Worm (Caenorhabditis elegans) whole organism, young adult: Measurements from ENCODE around the gene F44E5.5.

Experiments used
- B0035.1 ChIP-seq: sonication (generic microtip); optimal IDR thresholded peaks from 2 replicates; lab custom pipeline; 2016; ENCODE audit warnings: missing genetic modification characterization, mild to moderate bottlenecking, missing compliant biosample characterization, missing genotype, missing genetic modification reagents
- B0261.1 ChIP-seq: sonication (generic microtip); optimal IDR thresholded peaks from 2 replicates; lab custom pipeline; 2016; ENCODE audit warnings: mild to moderate bottlenecking, missing genetic modification characterization, moderate library complexity, missing compliant biosample characterization
- F22D6.2 ChIP-seq: sonication (generic microtip); optimal IDR thresholded peaks from 2 replicates; lab custom pipeline; 2016; ENCODE audit warnings: mild to moderate bottlenecking, missing genetic modification characterization, missing compliant biosample characterization
- F49E8.2 ChIP-seq: sonication (generic microtip); optimal IDR thresholded peaks from 3 replicates; lab custom pipeline; 2017; ENCODE audit warnings: missing genetic modification characterization, mild to moderate bottlenecking, missing compliant biosample characterization, antibody characterized with exemption, moderate library complexity; ENCODE audit not compliant: insufficient read depth
- F55B11.4 ChIP-seq: sonication (generic microtip); optimal IDR thresholded peaks from 2 replicates; lab custom pipeline; 2016; ENCODE audit warnings: missing compliant biosample characterization, missing genetic modification characterization, borderline replicate concordance; ENCODE audit not compliant: insufficient read depth
- K11D2.4 ChIP-seq: fragments of 200-800 bp; sonication (Bioruptor generic); IDR thresholded peaks from 2 replicates; pipeline ENCODE4 v1.3.6; 2022; ENCODE audit warnings: missing genetic modification reagents, missing genetic modification characterization, missing compliant biosample characterization
- K12H6.12 ChIP-seq: fragments of 200-800 bp; sonication (Bioruptor generic); optimal IDR thresholded peaks from 2 replicates; lab custom pipeline; 2018; ENCODE audit warnings: mild to moderate bottlenecking, missing genetic modification characterization, missing compliant biosample characterization
- T26A5.8 ChIP-seq: sonication (generic microtip); optimal IDR thresholded peaks from 2 replicates; lab custom pipeline; 2016; ENCODE audit warnings: missing genetic modification characterization, missing compliant biosample characterization
- Y53F4B.3 ChIP-seq: fragments of 200-800 bp; sonication (Bioruptor generic); IDR thresholded peaks from 2 replicates; pipeline ENCODE4 v1.3.6; 2022; ENCODE audit warnings: missing genetic modification reagents, missing genetic modification characterization, missing compliant biosample characterization
- Y67H2A.10 ChIP-seq: fragments of 200-800 bp; sonication (Bioruptor generic); conservative IDR thresholded peaks from 2 replicates; pipeline ENCODE4 v1.3.6; 2022; ENCODE audit warnings: missing genetic modification reagents, missing genetic modification characterization, missing compliant biosample characterization
- Y79H2A.3 ChIP-seq: fragments of 200-800 bp; sonication (Bioruptor generic); conservative IDR thresholded peaks from 2 replicates; pipeline ENCODE4 v1.3.6; 2022; ENCODE audit warnings: missing genetic modification reagents, missing genetic modification characterization, missing compliant biosample characterization
- akir-1 ChIP-seq: fragments of 200-800 bp; sonication (Bioruptor generic); optimal IDR thresholded peaks from 2 replicates; lab custom pipeline; 2018; ENCODE audit warnings: mild to moderate bottlenecking, missing genetic modification characterization, moderate library complexity, missing compliant biosample characterization
- aptf-2 ChIP-seq: fragments of 200-800 bp; sonication (Bioruptor generic); conservative IDR thresholded peaks from 2 replicates; pipeline ENCODE4 v1.3.6; 2022; ENCODE audit warnings: missing genetic modification reagents, missing genetic modification characterization, missing compliant biosample characterization
- atf-7 ChIP-seq: sonication (generic microtip); optimal IDR thresholded peaks from 2 replicates; lab custom pipeline; 2017; ENCODE audit warnings: mild to moderate bottlenecking, missing genetic modification characterization, missing compliant biosample characterization
- attf-5 ChIP-seq: fragments of 200-800 bp; sonication (Bioruptor generic); optimal IDR thresholded peaks from 2 replicates; lab custom pipeline; 2018; ENCODE audit warnings: mild to moderate bottlenecking, missing genetic modification characterization, missing compliant biosample characterization
- cebp-2 ChIP-seq: fragments of 200-800 bp; sonication (Bioruptor generic); IDR thresholded peaks from 2 replicates; pipeline ENCODE4 v1.3.6; 2022; ENCODE audit warnings: missing genetic modification characterization, missing compliant biosample characterization
- ceh-100 ChIP-seq: fragments of 200-800 bp; sonication (Bioruptor generic); IDR thresholded peaks from 2 replicates; pipeline ENCODE4 v1.3.6; 2022; ENCODE audit warnings: missing genetic modification reagents, missing genetic modification characterization, missing compliant biosample characterization
- chd-7 ChIP-seq: sonication (generic microtip); optimal IDR thresholded peaks from 2 replicates; lab custom pipeline; 2016; ENCODE audit warnings: mild to moderate bottlenecking, missing genetic modification characterization, moderate library complexity, missing compliant biosample characterization
- dox-1 ChIP-seq: fragments of 200-800 bp; sonication (Bioruptor generic); IDR thresholded peaks from 2 replicates; pipeline ENCODE4 v1.3.6; 2022; ENCODE audit warnings: missing genetic modification reagents, missing genetic modification characterization, missing compliant biosample characterization
- ets-4 ChIP-seq: fragments of 200-800 bp; sonication (Bioruptor generic); optimal IDR thresholded peaks from 2 replicates; lab custom pipeline; 2018; ENCODE audit warnings: mild to moderate bottlenecking, missing genetic modification characterization, missing compliant biosample characterization
- fkh-3 ChIP-seq: sonication (generic microtip); optimal IDR thresholded peaks from 2 replicates; lab custom pipeline; 2016; ENCODE audit warnings: mild to moderate bottlenecking, missing genetic modification characterization, missing compliant biosample characterization
- him-1 ChIP-seq: sonication (generic microtip); optimal IDR thresholded peaks from 2 replicates; lab custom pipeline; 2016; ENCODE audit warnings: missing genotype, missing genetic modification reagents, missing genetic modification characterization, missing compliant biosample characterization
- hlh-12 ChIP-seq: sonication (generic microtip); optimal IDR thresholded peaks from 2 replicates; lab custom pipeline; 2016; ENCODE audit warnings: missing genetic modification characterization, missing compliant biosample characterization
- hlh-26 ChIP-seq: fragments of 200-800 bp; sonication (Bioruptor generic); conservative IDR thresholded peaks from 2 replicates; pipeline ENCODE4 v1.3.6; 2022; ENCODE audit warnings: missing genetic modification reagents, missing genetic modification characterization, missing compliant biosample characterization
- hmg-20 ChIP-seq: fragments of 200-800 bp; sonication (Bioruptor generic); IDR thresholded peaks from 2 replicates; pipeline ENCODE4 v1.3.6; 2022; ENCODE audit warnings: missing genetic modification reagents, missing genetic modification characterization, missing compliant biosample characterization
- hrde-1 ChIP-seq: sonication (generic microtip); optimal IDR thresholded peaks from 2 replicates; lab custom pipeline; 2016; ENCODE audit warnings: missing genetic modification characterization, mild to moderate bottlenecking, missing compliant biosample characterization, moderate library complexity, missing genotype, missing genetic modification reagents, borderline replicate concordance
- hsf-1 ChIP-seq: fragments of 200-800 bp; sonication (Bioruptor generic); IDR thresholded peaks from 2 replicates; pipeline ENCODE4 v1.3.6; 2022; ENCODE audit warnings: missing genetic modification reagents, missing genetic modification characterization, missing compliant biosample characterization
- let-526 ChIP-seq: fragments of 200-800 bp; sonication (Bioruptor generic); IDR thresholded peaks from 2 replicates; pipeline ENCODE4 v1.3.6; 2022; ENCODE audit warnings: missing genetic modification reagents, missing genetic modification characterization, missing compliant biosample characterization
- let-607 ChIP-seq, 2 experiments: fragments of 200-800 bp in 1 of 2; sonication (Bioruptor generic) in 1 of 2; sonication (generic microtip) in 1 of 2; optimal IDR thresholded peaks; 2 replicates each; lab custom pipeline; 2016 to 2018; ENCODE audit warnings: mild to moderate bottlenecking in 2 of 2, missing compliant biosample characterization in 2 of 2, missing genetic modification characterization in 2 of 2, moderate library complexity in 2 of 2, missing genotype in 1 of 2
- lin-26 ChIP-seq: fragments of 200-800 bp; sonication (Bioruptor generic); IDR thresholded peaks from 2 replicates; pipeline ENCODE4 v1.3.6; 2022; ENCODE audit warnings: missing genetic modification reagents, missing genetic modification characterization, missing compliant biosample characterization
- madf-3 ChIP-seq: fragments of 200-800 bp; sonication (Bioruptor generic); IDR thresholded peaks from 2 replicates; pipeline ENCODE4 v1.3.6; 2022; ENCODE audit warnings: missing genetic modification reagents, missing genetic modification characterization, missing compliant biosample characterization
- mcd-1 ChIP-seq: fragments of 200-800 bp; sonication (Bioruptor generic); IDR thresholded peaks from 2 replicates; pipeline ENCODE4 v1.3.6; 2022; ENCODE audit warnings: missing genetic modification reagents, missing genetic modification characterization, missing compliant biosample characterization
- mel-28 ChIP-seq: sonication (generic microtip); optimal IDR thresholded peaks from 2 replicates; lab custom pipeline; 2016; ENCODE audit warnings: borderline replicate concordance, mild to moderate bottlenecking, missing genetic modification characterization, missing compliant biosample characterization
- mes-4 ChIP-seq: sonication (generic microtip); optimal IDR thresholded peaks from 2 replicates; lab custom pipeline; 2016; ENCODE audit warnings: missing genotype, missing genetic modification characterization, missing compliant biosample characterization
- mxl-1 ChIP-seq: sonication (generic microtip); optimal IDR thresholded peaks from 2 replicates; lab custom pipeline; 2016; ENCODE audit warnings: missing genetic modification characterization, missing compliant biosample characterization
- nhr-90 ChIP-seq: sonication (generic microtip); optimal IDR thresholded peaks from 2 replicates; lab custom pipeline; 2016; ENCODE audit warnings: missing genotype, mild to moderate bottlenecking, missing genetic modification characterization, missing compliant biosample characterization
- pha-4 ChIP-seq: fragments of 150-350 bp; sonication (generic microtip); optimal IDR thresholded peaks from 2 replicates; lab custom pipeline; 2014; ENCODE audit warnings: missing biosample characterization, missing genetic modification reagents, missing genetic modification characterization
- rcor-1 ChIP-seq: fragments of 200-800 bp; sonication (Bioruptor generic); IDR thresholded peaks from 2 replicates; pipeline ENCODE4 v1.3.6; 2022; ENCODE audit warnings: missing genetic modification reagents, missing genetic modification characterization, missing compliant biosample characterization
- snpc-1.1 ChIP-seq: sonication (generic microtip); optimal IDR thresholded peaks from 2 replicates; lab custom pipeline; 2017; ENCODE audit warnings: missing genetic modification characterization, mild to moderate bottlenecking, missing compliant biosample characterization, antibody characterized with exemption, moderate library complexity, missing genotype, missing genetic modification reagents; ENCODE audit not compliant: insufficient read depth
- snpc-3.4 ChIP-seq: sonication (generic microtip); optimal IDR thresholded peaks from 2 replicates; lab custom pipeline; 2017; ENCODE audit warnings: missing genetic modification characterization, mild to moderate bottlenecking, missing compliant biosample characterization, antibody characterized with exemption, moderate library complexity, missing genotype, missing genetic modification reagents
- snpc-4 ChIP-seq, 5 experiments: fragments of 150-350 bp in 1 of 5; sonication (generic microtip) in 4 of 5; optimal IDR thresholded peaks; 2 replicates each; lab custom pipeline; 2014 to 2018; ENCODE audit warnings: missing genetic modification characterization in 5 of 5, missing biosample characterization in 3 of 5, antibody characterized with exemption in 2 of 5, mild to moderate bottlenecking in 2 of 5, missing compliant biosample characterization in 2 of 5, missing genotype in 2 of 5, moderate library complexity in 2 of 5, missing genetic modification reagents in 1 of 5
- sptf-2 ChIP-seq: fragments of 200-800 bp; sonication (Bioruptor generic); optimal IDR thresholded peaks from 2 replicates; lab custom pipeline; 2018; ENCODE audit warnings: mild to moderate bottlenecking, missing genetic modification characterization, missing compliant biosample characterization

F44E5.5 gene

ce11 chrII:11782493-11782892, 23.0 kb downstream of the F44E5.5 start, which contains the start of gene F43G6.16 (continued):
- TF ChIP-seq let-607 (tag; optimal IDR thresholded peaks at IDR 0.05; lab: Kevin White, UChicago) = no peak
- TF ChIP-seq him-1 = peak; percentile 71
- TF ChIP-seq hlh-12 (tag; lab: Kevin White, UChicago) = no peak
- TF ChIP-seq snpc-1.1 = peak; percentile 33
- TF ChIP-seq K11D2.4 (GFP tag; lab: Robert Waterston, UW) = no peak
- no peak for TF ChIP-seq mxl-1 (tag; lab: Kevin White, UChicago)
- TF ChIP-seq let-526 = no peak
- peak; percentile 28 for TF ChIP-seq snpc-4 (GFP tag; optimal IDR thresholded peaks at IDR 0.05; lab: Kevin White, UChicago)
- TF ChIP-seq snpc-4 (tag; optimal IDR thresholded peaks at IDR 0.05; lab: Kevin White, UChicago) = peak; percentile 21 to 63 (median 40)
- peak; percentile 28; the same call in 1 of the 2 replicates for TF ChIP-seq aptf-2
- TF ChIP-seq dox-1 = peak; percentile 89
- no peak for TF ChIP-seq attf-5 (GFP tag; lab: Kevin White, UChicago)
- TF ChIP-seq hlh-26 (GFP tag; lab: Robert Waterston, UW) = no peak
- TF ChIP-seq madf-3 (GFP tag; lab: Robert Waterston, UW) = peak; percentile 90
- no peak for TF ChIP-seq F55B11.4
- TF ChIP-seq K12H6.12 = no peak
- no peak for TF ChIP-seq mel-28 (tag; lab: Kevin White, UChicago)
- TF ChIP-seq hrde-1 (tag; lab: Kevin White, UChicago) = peak; percentile 87
- TF ChIP-seq sptf-2 (GFP tag; lab: Kevin White, UChicago) = no peak
- no peak for TF ChIP-seq nhr-90 (tag; lab: Kevin White, UChicago)
- TF ChIP-seq B0035.1 (tag; lab: Kevin White, UChicago) = no peak
- no peak for TF ChIP-seq F22D6.2 (tag; lab: Kevin White, UChicago)
- TF ChIP-seq hmg-20 (GFP tag; lab: Robert Waterston, UW) = no peak
- TF ChIP-seq T26A5.8 (tag; lab: Kevin White, UChicago) = no peak
- TF ChIP-seq cebp-2 = no peak
- TF ChIP-seq snpc-3.4 (tag; lab: Kevin White, UChicago) = peak; percentile 92
- peak; percentile 94 for TF ChIP-seq mcd-1
- no peak for TF ChIP-seq atf-7 (tag; lab: Kevin White, UChicago)
- no peak; the same call in 1 of the 2 replicates for TF ChIP-seq Y53F4B.3 (GFP tag; lab: Robert Waterston, UW)
- TF ChIP-seq chd-7 = no peak
- peak; percentile 58; the same call in 1 of the 2 replicates for TF ChIP-seq Y79H2A.3
- peak; percentile 86 for TF ChIP-seq hsf-1 (GFP tag; lab: Robert Waterston, UW)
- no peak for TF ChIP-seq ets-4 (GFP tag; lab: Kevin White, UChicago)
- TF ChIP-seq ceh-100 = peak; percentile 60
- no peak for TF ChIP-seq mes-4

ce11 chrII:11788025-11788424, 28.6 kb downstream of the F44E5.5 start:
- TF ChIP-seq fkh-3 = no peak
- no peak for TF ChIP-seq mel-28 (tag; lab: Kevin White, UChicago)
- TF ChIP-seq B0035.1 (tag; lab: Kevin White, UChicago) = no peak
- no peak for TF ChIP-seq B0261.1 (tag; lab: Kevin White, UChicago)
- TF ChIP-seq mes-4 = no peak
- no peak for TF ChIP-seq let-607 (tag; optimal IDR thresholded peaks at IDR 0.05; lab: Kevin White, UChicago)
- TF ChIP-seq F49E8.2 (tag; lab: Kevin White, UChicago) = no peak
- TF ChIP-seq F22D6.2 (tag; lab: Kevin White, UChicago) = no peak
- no peak for TF ChIP-seq pha-4
- TF ChIP-seq aptf-2 = no peak
- TF ChIP-seq lin-26 (GFP tag; lab: Robert Waterston, UW) = no peak
- no peak for TF ChIP-seq Y67H2A.10 (GFP tag; lab: Robert Waterston, UW)
- no peak for TF ChIP-seq akir-1 (GFP tag; lab: Kevin White, UChicago)
- TF ChIP-seq rcor-1 (GFP tag; lab: Robert Waterston, UW) = no peak
